Fruit fly (Drosophila melanogaster) whole organism, wandering third instar larva: ENCODE data around the gene dpr14.

Source experiments
- Abd-B ChIP-seq: fragments of >200 bp; optimal IDR thresholded peaks from 2 replicates; lab custom pipeline; 2017; ENCODE audit warnings: missing biosample characterization, missing genetic modification characterization
- CG32264 ChIP-seq: fragments of 200-800 bp; sonication (Bioruptor generic); optimal IDR thresholded peaks from 2 replicates; lab custom pipeline; 2016; ENCODE audit warnings: missing biosample characterization, missing genetic modification characterization
- CG9705 ChIP-seq: fragments of 200-800 bp; sonication (Bioruptor generic); optimal IDR thresholded peaks from 2 replicates; lab custom pipeline; 2018; ENCODE audit warnings: missing biosample characterization, mild to moderate bottlenecking, missing genetic modification characterization
- CrebA ChIP-seq: fragments of 200-800 bp; sonication (Bioruptor generic); optimal IDR thresholded peaks from 2 replicates; lab custom pipeline; 2016; ENCODE audit warnings: missing biosample characterization, mild to moderate bottlenecking, missing genetic modification characterization, borderline replicate concordance
- Dfd ChIP-seq: fragments of >200 bp; optimal IDR thresholded peaks from 2 replicates; lab custom pipeline; 2017; ENCODE audit warnings: missing biosample characterization, missing genetic modification characterization
- Dif ChIP-seq: fragments of 200-275, 200-300 bp; sonication (Bioruptor generic); optimal IDR thresholded peaks from 2 replicates; lab custom pipeline; 2018; ENCODE audit warnings: missing biosample characterization, missing genetic modification characterization; ENCODE audit not compliant: partially characterized antibody
- GATAd ChIP-seq: sonication (Bioruptor generic); optimal IDR thresholded peaks from 2 replicates; lab custom pipeline; 2016; ENCODE audit warnings: missing biosample characterization, missing genetic modification characterization
- HLH106 ChIP-seq: fragments of 200-800 bp; optimal IDR thresholded peaks from 3 replicates; lab custom pipeline; 2019; ENCODE audit warnings: missing biosample characterization, mild to moderate bottlenecking, missing genetic modification characterization, moderate library complexity
- Hnf4 ChIP-seq: fragments of 200-800 bp; sonication (Bioruptor generic); optimal IDR thresholded peaks from 2 replicates; lab custom pipeline; 2016; ENCODE audit warnings: missing biosample characterization, mild to moderate bottlenecking, missing genetic modification characterization
- Hr78 ChIP-seq: fragments of >200 bp; optimal IDR thresholded peaks from 2 replicates; lab custom pipeline; 2017; ENCODE audit warnings: missing biosample characterization, missing genetic modification characterization
- Hr83 ChIP-seq: fragments of 200-300 bp; sonication (Bioruptor generic); optimal IDR thresholded peaks from 2 replicates; lab custom pipeline; 2016; ENCODE audit warnings: missing biosample characterization, mild to moderate bottlenecking, missing genetic modification characterization, moderate library complexity; ENCODE audit not compliant: poor library complexity, severe bottlenecking
- Jra ChIP-seq: sonication (Bioruptor generic); optimal IDR thresholded peaks from 2 replicates; lab custom pipeline; 2016; ENCODE audit warnings: missing biosample characterization, missing genetic modification characterization
- Myc ChIP-seq: fragments of >200 bp; optimal IDR thresholded peaks from 2 replicates; lab custom pipeline; 2017
- N ChIP-seq: fragments of >200 bp; optimal IDR thresholded peaks from 2 replicates; lab custom pipeline; 2018; ENCODE audit warnings: missing biosample characterization, missing external identifiers, missing genetic modification characterization
- OdsH ChIP-seq: fragments of 200-800 bp; sonication (Bioruptor generic); optimal IDR thresholded peaks from 2 replicates; lab custom pipeline; 2016; ENCODE audit warnings: missing biosample characterization, mild to moderate bottlenecking, missing genetic modification characterization
- Rel ChIP-seq, 2 experiments: fragments of 200-800 bp; sonication (Bioruptor generic) in 1 of 2; optimal IDR thresholded peaks; 2 replicates in 1 of 2; 3 replicates in 1 of 2; lab custom pipeline; 2016 to 2019; ENCODE audit warnings: mild to moderate bottlenecking in 2 of 2, missing biosample characterization in 2 of 2, missing genetic modification characterization in 2 of 2, moderate library complexity in 1 of 2
- Sp1 ChIP-seq: fragments of 200-800 bp; sonication (Bioruptor generic); optimal IDR thresholded peaks from 3 replicates; lab custom pipeline; 2019; ENCODE audit warnings: missing biosample characterization, mild to moderate bottlenecking, missing genetic modification characterization, moderate library complexity
- Vsx2 ChIP-seq: fragments of 200-300, 225-300 bp; sonication (Bioruptor generic); optimal IDR thresholded peaks from 2 replicates; lab custom pipeline; 2018; ENCODE audit warnings: missing biosample characterization, missing genetic modification characterization; ENCODE audit not compliant: partially characterized antibody
- br ChIP-seq: fragments of 200-800 bp; sonication (Bioruptor generic); optimal IDR thresholded peaks from 2 replicates; lab custom pipeline; 2016; ENCODE audit warnings: missing biosample characterization, missing genetic modification characterization
- brk ChIP-seq: fragments of 200-800 bp; sonication (Bioruptor generic); optimal IDR thresholded peaks from 2 replicates; lab custom pipeline; 2016; ENCODE audit warnings: missing biosample characterization, mild to moderate bottlenecking, missing genetic modification characterization
- dl ChIP-seq, 2 experiments: fragments of 175-275, 200-275 bp in 1 of 2; fragments of 200-275 bp in 1 of 2; sonication (Bioruptor generic); optimal IDR thresholded peaks; lab custom pipeline; 2018; ENCODE audit warnings: mild to moderate bottlenecking in 2 of 2, missing biosample characterization in 2 of 2, missing genetic modification characterization in 2 of 2, moderate library complexity in 2 of 2; ENCODE audit not compliant: partially characterized antibody in 2 of 2, insufficient read depth in 1 of 2
- dmrt93B ChIP-seq: fragments of 200-800 bp; sonication (Bioruptor generic); optimal IDR thresholded peaks from 2 replicates; lab custom pipeline; 2018; ENCODE audit warnings: missing biosample characterization, mild to moderate bottlenecking, missing genetic modification characterization
- dsf ChIP-seq: sonication (Bioruptor generic); optimal IDR thresholded peaks from 2 replicates; lab custom pipeline; 2016; ENCODE audit warnings: missing biosample characterization, missing genetic modification characterization, borderline replicate concordance
- ey ChIP-seq: fragments of 200-800 bp; sonication (Bioruptor generic); optimal IDR thresholded peaks from 2 replicates; lab custom pipeline; 2016; ENCODE audit warnings: missing biosample characterization, missing genetic modification characterization
- foxo ChIP-seq, 2 experiments: fragments of 200-800 bp; sonication (Bioruptor generic); optimal IDR thresholded peaks; 2 replicates in 1 of 2; 3 replicates in 1 of 2; lab custom pipeline; 2016 to 2017; ENCODE audit warnings: missing biosample characterization in 2 of 2, missing genetic modification characterization in 2 of 2
- fru ChIP-seq: fragments of 200-800 bp; sonication (Bioruptor generic); optimal IDR thresholded peaks from 3 replicates; lab custom pipeline; 2016; ENCODE audit warnings: missing biosample characterization, mild to moderate bottlenecking, missing genetic modification characterization
- h ChIP-seq: fragments of 200-800 bp; sonication (Bioruptor generic); optimal IDR thresholded peaks from 3 replicates; lab custom pipeline; 2016; ENCODE audit warnings: missing biosample characterization, mild to moderate bottlenecking, missing genetic modification characterization
- jim ChIP-seq: fragments of 175-275, 200-325 bp; sonication (Bioruptor generic); optimal IDR thresholded peaks from 2 replicates; lab custom pipeline; 2016; ENCODE audit warnings: missing biosample characterization, mild to moderate bottlenecking, missing genetic modification characterization
- lola ChIP-seq: fragments of >200 bp; optimal IDR thresholded peaks from 2 replicates; lab custom pipeline; 2017; ENCODE audit warnings: missing biosample characterization, missing genetic modification characterization
- pan ChIP-seq: fragments of >200 bp; optimal IDR thresholded peaks from 2 replicates; lab custom pipeline; 2017
- psq ChIP-seq: fragments of 200-800 bp; sonication (Bioruptor generic); optimal IDR thresholded peaks from 3 replicates; lab custom pipeline; 2017; ENCODE audit warnings: missing biosample characterization, mild to moderate bottlenecking, missing genetic modification characterization, moderate library complexity
- rgr ChIP-seq: fragments of 200-800 bp; sonication (Bioruptor generic); optimal IDR thresholded peaks from 3 replicates; lab custom pipeline; 2016; ENCODE audit warnings: missing biosample characterization, mild to moderate bottlenecking, missing genetic modification characterization
- sage ChIP-seq: fragments of 200-800 bp; sonication (Bioruptor generic); optimal IDR thresholded peaks from 2 replicates; lab custom pipeline; 2016; ENCODE audit warnings: missing biosample characterization, mild to moderate bottlenecking, missing genetic modification characterization
- sv ChIP-seq: fragments of 200-800 bp; sonication (Bioruptor generic); optimal IDR thresholded peaks from 3 replicates; lab custom pipeline; 2016; ENCODE audit warnings: missing biosample characterization, missing genetic modification characterization
- tai ChIP-seq: sonication (Bioruptor generic); optimal IDR thresholded peaks from 2 replicates; lab custom pipeline; 2016; ENCODE audit warnings: missing biosample characterization, missing genetic modification characterization
- usp ChIP-seq: fragments of >200 bp; optimal IDR thresholded peaks from 2 replicates; lab custom pipeline; 2017; ENCODE audit warnings: missing biosample characterization, missing genetic modification characterization
- woc ChIP-seq: sonication (Bioruptor generic); optimal IDR thresholded peaks from 2 replicates; lab custom pipeline; 2016; ENCODE audit warnings: missing biosample characterization, mild to moderate bottlenecking, missing genetic modification characterization

dpr14 gene

dm6 chrX:7901153-7902038, 6.7 kb downstream of the dpr14 start, which contains the start of the genes RpS6 and bys (continued):
- TF ChIP-seq ey (GFP tag; lab: Kevin White, UChicago) (peak; percentile 7), Hnf4 (GFP tag; lab: Kevin White, UChicago) (peak; percentile 60), CrebA (GFP tag; lab: Kevin White, UChicago) (no peak), Dif (GFP tag; lab: Kevin White, UChicago) (peak; percentile 41), Dfd (GFP tag; lab: Kevin White, UChicago) (no peak), OdsH (peak; percentile 19), Vsx2 (GFP tag; lab: Kevin White, UChicago) (no peak), Myc (lab: Kevin White, UChicago) (peak; percentile 47), lola (no peak), h (GFP tag; lab: Kevin White, UChicago) (peak; percentile 38), Abd-B (no peak), Jra (GFP tag; lab: Kevin White, UChicago) (peak; percentile 10), usp (GFP tag; lab: Kevin White, UChicago) (no peak), brk (GFP tag; lab: Kevin White, UChicago) (peak; percentile 45), rgr (GFP tag; lab: Kevin White, UChicago) (peak; percentile 67), Hr78 (GFP tag; lab: Kevin White, UChicago) (no peak), GATAd (GFP tag; lab: Kevin White, UChicago) (peak; percentile 33), Sp1 (GFP tag; lab: Kevin White, UChicago) (peak; percentile 64)

- TF ChIP-seq rgr (GFP tag; lab: Kevin White, UChicago) (no peak), Dif (GFP tag; lab: Kevin White, UChicago) (no peak), brk (GFP tag; lab: Kevin White, UChicago) (no peak), Rel (GFP tag; optimal IDR thresholded peaks at IDR 0.05; lab: Kevin White, UChicago) (no peak), Rel (tag; optimal IDR thresholded peaks at IDR 0.05; lab: Kevin White, UChicago) (peak; percentile 88)
- TF ChIP-seq, all 38 proteins: peak for 1
These were observed 7.4 kb downstream of the dpr14 start for dm6 chrX:7900659-7901058.

- TF ChIP-seq foxo (GFP tag; optimal IDR thresholded peaks at IDR 0.05; lab: Kevin White, UChicago): peak in 1 of 2 experiments; percentile 79
- peak; percentile 59 for TF ChIP-seq fru
- peak; percentile 31 for TF ChIP-seq Hr83
- no peak for TF ChIP-seq dl (GFP tag; optimal IDR thresholded peaks at IDR 0.05; lab: Kevin White, UChicago; ENCODE audit: insufficient read depth in 1 of 2, partially characterized antibody in 2 of 2)
- TF ChIP-seq h (GFP tag; lab: Kevin White, UChicago): peak; percentile 69
- peak; percentile 55 for TF ChIP-seq psq (GFP tag; lab: Kevin White, UChicago)
- TF ChIP-seq Myc (lab: Kevin White, UChicago): peak; percentile 68
- TF ChIP-seq HLH106 (tag; lab: Kevin White, UChicago): peak; percentile 78
- peak; percentile 9 for TF ChIP-seq dmrt93B (GFP tag; lab: Kevin White, UChicago)
- TF ChIP-seq sage (GFP tag; lab: Kevin White, UChicago): peak; percentile 54
- TF ChIP-seq Jra (GFP tag; lab: Kevin White, UChicago): peak; percentile 33
- TF ChIP-seq rgr (GFP tag; lab: Kevin White, UChicago): peak; percentile 70
- no peak for TF ChIP-seq N (GFP tag; lab: Kevin White, UChicago)
- TF ChIP-seq Sp1 (GFP tag; lab: Kevin White, UChicago): peak; percentile 59
- TF ChIP-seq pan (lab: Kevin White, UChicago): no peak
- peak; percentile 32 for TF ChIP-seq dsf (GFP tag; lab: Kevin White, UChicago)
- peak; percentile 50 for TF ChIP-seq CG9705 (GFP tag; lab: Kevin White, UChicago)
- peak; percentile 50 for TF ChIP-seq OdsH
- no peak for TF ChIP-seq jim (GFP tag; lab: Kevin White, UChicago)
- TF ChIP-seq Abd-B: no peak
- no peak for TF ChIP-seq Dif (GFP tag; lab: Kevin White, UChicago)
- TF ChIP-seq woc (GFP tag; lab: Kevin White, UChicago): peak; percentile 61
- TF ChIP-seq CrebA (GFP tag; lab: Kevin White, UChicago): no peak
- TF ChIP-seq GATAd (GFP tag; lab: Kevin White, UChicago): peak; percentile 37
- no peak for TF ChIP-seq lola
- no peak for TF ChIP-seq Vsx2 (GFP tag; lab: Kevin White, UChicago)
- peak; percentile 40 for TF ChIP-seq br
- peak; percentile 30 for TF ChIP-seq ey (GFP tag; lab: Kevin White, UChicago)
- peak; percentile 79 for TF ChIP-seq Hnf4 (GFP tag; lab: Kevin White, UChicago)
- no peak for TF ChIP-seq CG32264
- TF ChIP-seq Hr78 (GFP tag; lab: Kevin White, UChicago): no peak
- no peak for TF ChIP-seq usp (GFP tag; lab: Kevin White, UChicago)
- peak; percentile 44 for TF ChIP-seq sv
- TF ChIP-seq Rel (GFP tag; optimal IDR thresholded peaks at IDR 0.05; lab: Kevin White, UChicago): no peak
- TF ChIP-seq Rel (tag; optimal IDR thresholded peaks at IDR 0.05; lab: Kevin White, UChicago): peak; percentile 21
- no peak for TF ChIP-seq tai
These were observed 14.5 kb downstream of the dpr14 start, which contains the start of the genes CG45089, ND-MNLL and p115 for dm6 chrX:7893411-7894122. Gene CG45089 (minus strand): TSS chrX:7893798. Gene ND-MNLL (minus strand): TSS chrX:7893798. Gene p115 (plus strand): TSS chrX:7894031.
